Fruit fly (Drosophila melanogaster) whole organism, embryonic: ENCODE data around the gene Bace.
A peak's percentile ranks its signal among the peaks of the same experiment; 100 is the strongest.

Experiments
- Antp ChIP-seq: fragments of 200-800 bp; sonication (Bioruptor generic); optimal IDR thresholded peaks from 3 replicates; lab custom pipeline; 2016; ENCODE audit warnings: missing biosample characterization, missing genetic modification characterization
- CG10147 ChIP-seq: fragments of 200-800 bp; sonication (Bioruptor generic); optimal IDR thresholded peaks from 2 replicates; lab custom pipeline; 2019; ENCODE audit warnings: missing biosample characterization, mild to moderate bottlenecking, missing genetic modification characterization, moderate library complexity
- CG10959 ChIP-seq: fragments of 200-800 bp; sonication (Bioruptor generic); IDR thresholded peaks from 2 replicates; pipeline ENCODE4 v1.3.6; 2022; ENCODE audit warnings: missing biosample characterization, missing genetic modification characterization
- CG11456 ChIP-seq: fragments of 200-800 bp; sonication (Bioruptor generic); IDR thresholded peaks from 3 replicates; pipeline ENCODE4 v1.3.6; 2022; ENCODE audit warnings: missing biosample characterization, missing genetic modification characterization
- CG11504 ChIP-seq: fragments of 200-800 bp; sonication (Bioruptor generic); optimal IDR thresholded peaks from 3 replicates; lab custom pipeline; 2019; ENCODE audit warnings: missing biosample characterization, mild to moderate bottlenecking, missing genetic modification characterization, moderate library complexity
- CG15514 ChIP-seq: fragments of 200-800 bp; sonication (Bioruptor generic); optimal IDR thresholded peaks from 3 replicates; lab custom pipeline; 2017; ENCODE audit warnings: missing biosample characterization, missing genetic modification characterization, mild to moderate bottlenecking, moderate library complexity, missing genetic modification reagents
- CG17802 ChIP-seq: fragments of 200-800 bp; sonication (Bioruptor generic); optimal IDR thresholded peaks from 2 replicates; lab custom pipeline; 2018; ENCODE audit warnings: missing biosample characterization, mild to moderate bottlenecking, missing genetic modification characterization, moderate library complexity
- CG2678 ChIP-seq: fragments of 200-800 bp; sonication (Bioruptor generic); optimal IDR thresholded peaks from 3 replicates; lab custom pipeline; 2019; ENCODE audit warnings: missing biosample characterization, mild to moderate bottlenecking, missing genetic modification characterization, moderate library complexity
- CG30403 ChIP-seq: fragments of 200-800 bp; sonication (Bioruptor generic); optimal IDR thresholded peaks from 3 replicates; lab custom pipeline; 2016; ENCODE audit warnings: missing biosample characterization, missing genetic modification characterization
- CG4730 ChIP-seq: fragments of 200-800 bp; sonication (Bioruptor generic); IDR thresholded peaks from 2 replicates; pipeline ENCODE4 v1.3.6; 2022; ENCODE audit warnings: missing biosample characterization, missing genetic modification characterization
- CG6791 ChIP-seq: fragments of 200-800 bp; sonication (Bioruptor generic); IDR thresholded peaks from 3 replicates; pipeline ENCODE4 v1.3.6; 2022; ENCODE audit warnings: missing biosample characterization, missing genetic modification characterization; ENCODE audit not compliant: partially characterized antibody
- CG7357 ChIP-seq: fragments of 200-800 bp; sonication (Bioruptor generic); IDR thresholded peaks from 3 replicates; pipeline ENCODE4 v1.3.6; 2022; ENCODE audit warnings: missing biosample characterization, missing genetic modification characterization
- CG7987 ChIP-seq: fragments of 200-800 bp; sonication (Bioruptor generic); optimal IDR thresholded peaks from 2 replicates; lab custom pipeline; 2018; ENCODE audit warnings: missing biosample characterization, mild to moderate bottlenecking, missing genetic modification characterization, moderate library complexity
- CG8924 ChIP-seq: fragments of 200-800 bp; optimal IDR thresholded peaks from 3 replicates; lab custom pipeline; 2019; ENCODE audit warnings: missing biosample characterization, mild to moderate bottlenecking, missing genetic modification characterization, moderate library complexity
- CG9932 ChIP-seq: fragments of 200-800 bp; sonication (Bioruptor generic); IDR thresholded peaks from 2 replicates; pipeline ENCODE4 v1.3.6; 2022; ENCODE audit warnings: missing biosample characterization, missing genetic modification characterization
- CHES-1-like ChIP-seq: fragments of 200-800 bp; sonication (Bioruptor generic); optimal IDR thresholded peaks from 2 replicates; lab custom pipeline; 2016; ENCODE audit warnings: missing biosample characterization, missing genetic modification characterization
- Doc3 ChIP-seq: fragments of 200-800 bp; sonication (Bioruptor generic); IDR thresholded peaks from 3 replicates; pipeline ENCODE4 v1.3.6; 2022; ENCODE audit warnings: missing biosample characterization, missing genetic modification characterization; ENCODE audit not compliant: partially characterized antibody
- Drgx ChIP-seq: fragments of 200-800 bp; sonication (Bioruptor generic); IDR thresholded peaks from 2 replicates; pipeline ENCODE4 v1.3.6; 2022; ENCODE audit warnings: missing biosample characterization, missing genetic modification characterization
- Jarid2 ChIP-seq: fragments of 200-800 bp; sonication (Bioruptor generic); optimal IDR thresholded peaks from 3 replicates; lab custom pipeline; 2017; ENCODE audit warnings: mild to moderate bottlenecking, missing biosample characterization, missing genetic modification reagents, missing genetic modification characterization
- MESR4 ChIP-seq: fragments of 200-800 bp; sonication (Bioruptor generic); optimal IDR thresholded peaks from 2 replicates; lab custom pipeline; 2018; ENCODE audit warnings: missing biosample characterization, mild to moderate bottlenecking, missing genetic modification characterization, moderate library complexity
- Meics ChIP-seq: fragments of 200-800 bp; sonication (Bioruptor generic); optimal IDR thresholded peaks from 2 replicates; lab custom pipeline; 2017; ENCODE audit warnings: missing biosample characterization, mild to moderate bottlenecking, missing genetic modification characterization
- Nf-YB ChIP-seq: fragments of 200-800 bp; sonication (Bioruptor generic); optimal IDR thresholded peaks from 3 replicates; lab custom pipeline; 2019; ENCODE audit warnings: missing biosample characterization, mild to moderate bottlenecking, missing genetic modification characterization, moderate library complexity
- Nf-YC ChIP-seq: fragments of 200-800 bp; optimal IDR thresholded peaks from 3 replicates; lab custom pipeline; 2019; ENCODE audit warnings: missing biosample characterization, mild to moderate bottlenecking, missing genetic modification characterization, moderate library complexity
- Oaz ChIP-seq: fragments of 200-800 bp; sonication (Bioruptor generic); IDR thresholded peaks from 2 replicates; pipeline ENCODE4 v1.3.6; 2022; ENCODE audit warnings: missing biosample characterization, missing genetic modification characterization
- Ptx1 ChIP-seq: fragments of 200-800 bp; sonication (Bioruptor generic); IDR thresholded peaks from 2 replicates; pipeline ENCODE4 v1.3.6; 2022; ENCODE audit warnings: missing biosample characterization, missing genetic modification characterization
- Rx ChIP-seq: fragments of 200-800 bp; sonication (Bioruptor generic); IDR thresholded peaks from 2 replicates; pipeline ENCODE4 v1.3.6; 2022; ENCODE audit warnings: missing biosample characterization, missing genetic modification characterization
- Scr ChIP-seq: fragments of 200-800 bp; sonication (Bioruptor generic); IDR thresholded peaks from 2 replicates; pipeline ENCODE4 v1.3.6; 2022; ENCODE audit warnings: missing biosample characterization, missing genetic modification characterization; ENCODE audit not compliant: partially characterized antibody
- Sox102F ChIP-seq: fragments of 200-800 bp; sonication (Bioruptor generic); optimal IDR thresholded peaks from 2 replicates; lab custom pipeline; 2018; ENCODE audit warnings: missing biosample characterization, mild to moderate bottlenecking, missing genetic modification characterization, moderate library complexity
- Ssrp ChIP-seq: fragments of 200-800 bp; sonication (Bioruptor generic); optimal IDR thresholded peaks from 2 replicates; lab custom pipeline; 2018; ENCODE audit warnings: missing biosample characterization, mild to moderate bottlenecking, missing genetic modification characterization, moderate library complexity
- YL-1 ChIP-seq: fragments of 200-800 bp; sonication (Bioruptor generic); optimal IDR thresholded peaks from 3 replicates; lab custom pipeline; 2017; ENCODE audit warnings: missing biosample characterization, mild to moderate bottlenecking, missing genetic modification characterization
- ara ChIP-seq: fragments of 200-800 bp; sonication (Bioruptor generic); IDR thresholded peaks from 2 replicates; pipeline ENCODE4 v1.3.6; 2022; ENCODE audit warnings: missing biosample characterization, missing genetic modification characterization
- az2 ChIP-seq: fragments of 200-800 bp; sonication (Bioruptor generic); optimal IDR thresholded peaks from 3 replicates; lab custom pipeline; 2016; ENCODE audit warnings: missing biosample characterization, missing genetic modification characterization
- cad ChIP-seq: fragments of >200 bp; optimal IDR thresholded peaks from 2 replicates; lab custom pipeline; 2017; ENCODE audit warnings: missing biosample characterization, missing genetic modification characterization
- cato ChIP-seq: fragments of 200-800 bp; sonication (Bioruptor generic); optimal IDR thresholded peaks from 2 replicates; lab custom pipeline; 2016; ENCODE audit warnings: missing biosample characterization, missing genetic modification characterization, borderline replicate concordance
- crc ChIP-seq: fragments of 200-800 bp; sonication (Bioruptor generic); optimal IDR thresholded peaks from 2 replicates; lab custom pipeline; 2016; ENCODE audit warnings: missing biosample characterization, missing genetic modification characterization
- croc ChIP-seq: fragments of 200-800 bp; sonication (Bioruptor generic); conservative IDR thresholded peaks from 3 replicates; pipeline ENCODE4 v1.3.6; 2022; ENCODE audit warnings: missing biosample characterization, missing genetic modification characterization
- crol ChIP-seq: fragments of 200-800 bp; sonication (Bioruptor generic); IDR thresholded peaks from 2 replicates; pipeline ENCODE4 v1.3.6; 2022; ENCODE audit warnings: missing biosample characterization, missing genetic modification characterization
- cwo ChIP-seq: fragments of 200-800 bp; sonication (Bioruptor generic); optimal IDR thresholded peaks from 3 replicates; lab custom pipeline; 2017; ENCODE audit warnings: missing biosample characterization, missing genetic modification characterization, mild to moderate bottlenecking, moderate library complexity, missing genetic modification reagents
- dmrt11E ChIP-seq: fragments of 200-800 bp; sonication (Bioruptor generic); optimal IDR thresholded peaks from 3 replicates; lab custom pipeline; 2018; ENCODE audit warnings: missing biosample characterization, mild to moderate bottlenecking, missing genetic modification characterization, moderate library complexity
- esg ChIP-seq: fragments of 200-800 bp; sonication (Bioruptor generic); conservative IDR thresholded peaks from 2 replicates; pipeline ENCODE4 v1.3.6; 2022; ENCODE audit warnings: missing biosample characterization, missing genetic modification characterization
- eyg ChIP-seq: fragments of 200-800 bp; sonication (Bioruptor generic); optimal IDR thresholded peaks from 3 replicates; lab custom pipeline; 2016; ENCODE audit warnings: missing biosample characterization, missing genetic modification characterization
- ftz-f1 ChIP-seq: fragments of 200-800 bp; sonication (Bioruptor generic); optimal IDR thresholded peaks from 2 replicates; lab custom pipeline; 2016; ENCODE audit warnings: missing biosample characterization, missing genetic modification characterization
- gem ChIP-seq: fragments of 200-800 bp; sonication (Bioruptor generic); optimal IDR thresholded peaks from 2 replicates; lab custom pipeline; 2019; ENCODE audit warnings: missing biosample characterization, mild to moderate bottlenecking, missing genetic modification characterization, moderate library complexity
- lbe ChIP-seq: fragments of 200-800 bp; sonication (Bioruptor generic); optimal IDR thresholded peaks from 2 replicates; lab custom pipeline; 2016; ENCODE audit warnings: missing biosample characterization, mild to moderate bottlenecking, missing genetic modification characterization
- pnt ChIP-seq: fragments of 200-800 bp; sonication (Bioruptor generic); optimal IDR thresholded peaks from 3 replicates; lab custom pipeline; 2016; ENCODE audit warnings: missing biosample characterization, missing genetic modification characterization
- sqz ChIP-seq: fragments of 200-800 bp; sonication (Bioruptor generic); optimal IDR thresholded peaks from 3 replicates; lab custom pipeline; 2018; ENCODE audit warnings: missing biosample characterization, mild to moderate bottlenecking, missing genetic modification characterization
- ssp ChIP-seq: fragments of 200-800 bp; sonication (Bioruptor generic); IDR thresholded peaks from 2 replicates; pipeline ENCODE4 v1.3.6; 2022; ENCODE audit warnings: missing biosample characterization, missing genetic modification characterization
- trem ChIP-seq: fragments of 200-800 bp; optimal IDR thresholded peaks from 3 replicates; lab custom pipeline; 2019; ENCODE audit warnings: missing biosample characterization, mild to moderate bottlenecking, missing genetic modification characterization, moderate library complexity
- z ChIP-seq: fragments of 200-800 bp; sonication (Bioruptor generic); IDR thresholded peaks from 3 replicates; pipeline ENCODE4 v1.3.6; 2022; ENCODE audit warnings: missing biosample characterization, missing genetic modification characterization
- zen ChIP-seq: fragments of 200-800 bp; sonication (Bioruptor generic); optimal IDR thresholded peaks from 3 replicates; lab custom pipeline; 2018; ENCODE audit warnings: missing biosample characterization, mild to moderate bottlenecking, missing genetic modification characterization, moderate library complexity

Gene Bace

dm6 chr2L:8464107-8464582 is 32.0 kb downstream of the Bace start, which contains the start of gene prg (continued):
- TF ChIP-seq Jarid2: no peak
- peak; percentile 38 for TF ChIP-seq Nf-YB (GFP tag; lab: Kevin White, UChicago)
- TF ChIP-seq Nf-YC (tag; lab: Kevin White, UChicago): peak; percentile 70
- no peak for TF ChIP-seq ssp (GFP tag; lab: Robert Waterston, UW)
- TF ChIP-seq az2 (GFP tag; lab: Kevin White, UChicago): peak; percentile 54
- TF ChIP-seq CG11504 (tag; lab: Kevin White, UChicago): peak; percentile 79
- peak; percentile 77 for TF ChIP-seq CG2678 (tag; lab: Kevin White, UChicago)
- TF ChIP-seq CG10959 (GFP tag; lab: Robert Waterston, UW): no peak
- TF ChIP-seq CG9932 (GFP tag; lab: Robert Waterston, UW): peak; percentile 71
- peak; percentile 50 for TF ChIP-seq cwo (GFP tag; lab: Kevin White, UChicago)
- TF ChIP-seq CG11456 (GFP tag; lab: Robert Waterston, UW): peak; percentile 72; the same call in 2 of the 3 replicates
- no peak for TF ChIP-seq CG7357 (GFP tag; lab: Robert Waterston, UW)
- peak; percentile 51 for TF ChIP-seq Ssrp (tag; lab: Kevin White, UChicago)
- peak; percentile 32; the same call in 1 of the 2 replicates for TF ChIP-seq Oaz (GFP tag; lab: Robert Waterston, UW)
- peak; percentile 36 for TF ChIP-seq crc (GFP tag; lab: Kevin White, UChicago)
- no peak for TF ChIP-seq crol (GFP tag; lab: Robert Waterston, UW)
- TF ChIP-seq CG10147 (GFP tag; lab: Kevin White, UChicago): peak; percentile 81
- peak; percentile 66 for TF ChIP-seq CG8924 (tag; lab: Kevin White, UChicago)
- no peak for TF ChIP-seq Drgx (GFP tag; lab: Robert Waterston, UW)
- peak; percentile 78 for TF ChIP-seq YL-1
- peak; percentile 14 for TF ChIP-seq cato (GFP tag; lab: Kevin White, UChicago)
- no peak for TF ChIP-seq z (GFP tag; lab: Robert Waterston, UW)
- TF ChIP-seq eyg (GFP tag; lab: Kevin White, UChicago): peak; percentile 52
- TF ChIP-seq pnt: peak; percentile 13
- TF ChIP-seq ftz-f1 (GFP tag; lab: Kevin White, UChicago): no peak
- peak; percentile 22 for TF ChIP-seq sqz
- TF ChIP-seq Sox102F (GFP tag; lab: Kevin White, UChicago): peak; percentile 72
- 0 out of 2 replicates have a peak, but pooled peaks have one; percentile 26 for TF ChIP-seq ara (GFP tag; lab: Robert Waterston, UW)
- TF ChIP-seq cad (GFP tag; lab: Kevin White, UChicago): no peak
- peak; percentile 51 for TF ChIP-seq dmrt11E (tag; lab: Kevin White, UChicago)
- TF ChIP-seq Scr (GFP tag; lab: Robert Waterston, UW): peak; percentile 96
- TF ChIP-seq CG15514 (GFP tag; lab: Kevin White, UChicago): peak; percentile 47
- TF ChIP-seq gem (tag; lab: Kevin White, UChicago): peak; percentile 76
- TF ChIP-seq zen (tag; lab: Kevin White, UChicago): peak; percentile 40
- peak; percentile 98 for TF ChIP-seq Doc3 (GFP tag; lab: Robert Waterston, UW)
- TF ChIP-seq CG30403: peak; percentile 74
- TF ChIP-seq CG6791 (GFP tag; lab: Robert Waterston, UW): peak; percentile 97
- TF ChIP-seq CG4730 (GFP tag; lab: Robert Waterston, UW): no peak
- no peak for TF ChIP-seq Rx (GFP tag; lab: Robert Waterston, UW)
- TF ChIP-seq CG7987 (GFP tag; lab: Kevin White, UChicago): no peak
- no peak for TF ChIP-seq croc (GFP tag; lab: Robert Waterston, UW)
- peak; percentile 56 for TF ChIP-seq Antp (GFP tag; lab: Kevin White, UChicago)
- peak; percentile 68 for TF ChIP-seq trem (tag; lab: Kevin White, UChicago)
- TF ChIP-seq lbe: peak; percentile 64
- peak; percentile 63 for TF ChIP-seq Ptx1
- TF ChIP-seq CG17802 (tag; lab: Kevin White, UChicago): no peak
- peak; percentile 54 for TF ChIP-seq CHES-1-like (GFP tag; lab: Kevin White, UChicago)
- TF ChIP-seq esg (GFP tag; lab: Robert Waterston, UW): 0 out of 2 replicates have a peak, but pooled peaks have one; percentile 22
- peak; percentile 70 for TF ChIP-seq Meics
- peak; percentile 70 for TF ChIP-seq MESR4
